Worm (Caenorhabditis elegans): ENCODE measurements around the gene tofu-2.

DNA sequence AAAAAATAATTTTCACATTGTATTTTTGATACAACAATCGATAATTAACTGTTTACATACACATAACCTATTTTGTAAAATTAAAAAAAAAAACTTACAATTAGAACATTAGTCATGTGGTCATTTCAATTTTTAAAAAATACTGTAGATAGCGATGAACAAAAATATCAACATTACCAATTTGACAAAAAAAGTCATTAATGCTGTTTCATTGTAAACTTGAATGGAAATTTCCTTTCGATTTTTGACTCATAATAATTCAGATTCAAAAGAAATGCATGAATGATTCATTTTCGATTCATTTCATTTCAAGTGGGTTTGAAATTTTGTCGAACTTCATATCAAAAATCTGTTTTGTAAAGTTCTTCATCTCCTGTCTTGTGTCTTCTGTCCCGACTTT, 41.6 kb downstream of the tofu-2 start, which contains the start of gene C33G8.2:
- TF ChIP-seq madf-10 (tag; optimal IDR thresholded peaks at IDR 0.05) (no peak), lsy-27 (tag; optimal IDR thresholded peaks at IDR 0.05; ENCODE audit: borderline replicate concordance, insufficient read depth) (no peak), ztf-28 (GFP tag; IDR thresholded peaks at IDR 0.05) (no peak), lin-54 (GFP tag; optimal IDR thresholded peaks at IDR 0.05) (no peak), snpc-1.3 (tag; optimal IDR thresholded peaks at IDR 0.05; ENCODE audit: insufficient read depth) (no peak), ztf-22 (GFP tag; optimal IDR thresholded peaks at IDR 0.05) (no peak), lin-26 (GFP tag; IDR thresholded peaks at IDR 0.05) (no peak), akir-1 (GFP tag; optimal IDR thresholded peaks at IDR 0.05) (no peak), Y53F4B.3 (GFP tag; IDR thresholded peaks at IDR 0.05) (no peak), atf-7 (tag; optimal IDR thresholded peaks at IDR 0.05) (no peak), egl-44 (GFP tag; IDR thresholded peaks at IDR 0.05) (no peak)

Data from whole organism, young adult.